Fruit fly (Drosophila melanogaster) whole organism, embryonic: Measurements from ENCODE around the gene CG34135.

Experiments used
- Bdp1 ChIP-seq: fragments of 200-800 bp; sonication (Bioruptor generic); optimal IDR thresholded peaks from 3 replicates; lab custom pipeline; 2016; ENCODE audit warnings: missing biosample characterization, missing genetic modification characterization
- CG10209 ChIP-seq: fragments of 200-800 bp; sonication (Bioruptor generic); optimal IDR thresholded peaks from 3 replicates; lab custom pipeline; 2017; ENCODE audit warnings: missing biosample characterization, mild to moderate bottlenecking, missing genetic modification characterization, missing genetic modification reagents
- CG10654 ChIP-seq: fragments of 200-800 bp; sonication (Bioruptor generic); optimal IDR thresholded peaks from 2 replicates; lab custom pipeline; 2016; ENCODE audit warnings: missing biosample characterization, missing genetic modification characterization
- CG13287 ChIP-seq: fragments of 200-800 bp; sonication (Bioruptor generic); IDR thresholded peaks from 2 replicates; pipeline ENCODE4 v1.3.6; 2022; ENCODE audit warnings: missing biosample characterization, missing genetic modification characterization; ENCODE audit not compliant: partially characterized antibody
- CG14667 ChIP-seq: fragments of 200-800 bp; sonication (Bioruptor generic); IDR thresholded peaks from 2 replicates; pipeline ENCODE4 v1.3.6; 2022; ENCODE audit warnings: missing biosample characterization, missing genetic modification characterization
- CG15514 ChIP-seq: fragments of 200-800 bp; sonication (Bioruptor generic); optimal IDR thresholded peaks from 3 replicates; lab custom pipeline; 2017; ENCODE audit warnings: missing biosample characterization, missing genetic modification characterization, mild to moderate bottlenecking, moderate library complexity, missing genetic modification reagents
- CG15601 ChIP-seq: fragments of 200-800 bp; sonication (Bioruptor generic); optimal IDR thresholded peaks from 3 replicates; lab custom pipeline; 2019; ENCODE audit warnings: missing biosample characterization, mild to moderate bottlenecking, missing genetic modification characterization, moderate library complexity
- CG17568 ChIP-seq: fragments of 200-800 bp; sonication (Bioruptor generic); optimal IDR thresholded peaks from 2 replicates; lab custom pipeline; 2018; ENCODE audit warnings: missing biosample characterization, mild to moderate bottlenecking, missing genetic modification characterization, moderate library complexity
- CG1792 ChIP-seq: fragments of 200-800 bp; sonication (Bioruptor generic); optimal IDR thresholded peaks from 2 replicates; lab custom pipeline; 2016; ENCODE audit warnings: missing biosample characterization, missing genetic modification characterization
- CG2129 ChIP-seq: fragments of 200-800 bp; sonication (Bioruptor generic); IDR thresholded peaks from 2 replicates; pipeline ENCODE4 v1.3.6; 2022; ENCODE audit warnings: missing biosample characterization, missing genetic modification characterization; ENCODE audit not compliant: partially characterized antibody
- CG2712 ChIP-seq: fragments of 200-800 bp; optimal IDR thresholded peaks from 3 replicates; lab custom pipeline; 2019; ENCODE audit warnings: missing biosample characterization, mild to moderate bottlenecking, missing genetic modification characterization, moderate library complexity
- CG2875 ChIP-seq: fragments of 200-800 bp; sonication (Bioruptor generic); optimal IDR thresholded peaks from 2 replicates; lab custom pipeline; 2017; ENCODE audit warnings: missing biosample characterization, mild to moderate bottlenecking, missing genetic modification characterization, missing genetic modification reagents
- CG31388 ChIP-seq: fragments of 200-800 bp; sonication (Bioruptor generic); optimal IDR thresholded peaks from 2 replicates; lab custom pipeline; 2016; ENCODE audit warnings: missing biosample characterization, missing genetic modification characterization
- CG4854 ChIP-seq: fragments of 200-800 bp; sonication (Bioruptor generic); optimal IDR thresholded peaks from 2 replicates; lab custom pipeline; 2016; ENCODE audit warnings: missing biosample characterization, missing genetic modification characterization, inconsistent platforms
- CG6272 ChIP-seq: fragments of 200-800 bp; sonication (Bioruptor generic); IDR thresholded peaks from 2 replicates; pipeline ENCODE4 v1.3.6; 2022; ENCODE audit warnings: missing biosample characterization, missing genetic modification characterization
- CG6654 ChIP-seq: fragments of 200-800 bp; sonication (Bioruptor generic); optimal IDR thresholded peaks from 2 replicates; lab custom pipeline; 2017; ENCODE audit warnings: missing biosample characterization, mild to moderate bottlenecking, missing genetic modification characterization
- CG6765 ChIP-seq: fragments of 200-800 bp; sonication (Bioruptor generic); optimal IDR thresholded peaks from 3 replicates; lab custom pipeline; 2017; ENCODE audit warnings: missing biosample characterization, mild to moderate bottlenecking, missing genetic modification characterization
- CG8765 ChIP-seq: fragments of 200-800 bp; sonication (Bioruptor generic); IDR thresholded peaks from 2 replicates; pipeline ENCODE4 v1.3.6; 2022; ENCODE audit warnings: missing biosample characterization, missing genetic modification characterization
- CG9609 ChIP-seq: fragments of 200-800 bp; sonication (Bioruptor generic); optimal IDR thresholded peaks from 3 replicates; lab custom pipeline; 2016; ENCODE audit warnings: missing biosample characterization, missing genetic modification characterization
- CG9876 ChIP-seq: fragments of 200-800 bp; sonication (Bioruptor generic); optimal IDR thresholded peaks from 2 replicates; lab custom pipeline; 2016; ENCODE audit warnings: missing biosample characterization, missing genetic modification characterization
- D19A ChIP-seq: fragments of 200-800 bp; optimal IDR thresholded peaks from 3 replicates; lab custom pipeline; 2019; ENCODE audit warnings: missing biosample characterization, mild to moderate bottlenecking, missing genetic modification characterization, moderate library complexity
- Dref ChIP-seq: fragments of 200-800 bp; sonication (Bioruptor generic); IDR thresholded peaks from 2 replicates; pipeline ENCODE4 v1.3.6; 2022; ENCODE audit warnings: missing biosample characterization, missing genetic modification characterization
- Elba2 ChIP-seq: fragments of 200-800 bp; sonication (Bioruptor generic); optimal IDR thresholded peaks from 3 replicates; lab custom pipeline; 2016; ENCODE audit warnings: missing biosample characterization, missing genetic modification characterization
- Fer2 ChIP-seq: fragments of 200-800 bp; sonication (Bioruptor generic); optimal IDR thresholded peaks from 2 replicates; lab custom pipeline; 2018; ENCODE audit warnings: missing biosample characterization, mild to moderate bottlenecking, missing genetic modification characterization, moderate library complexity
- H2.0 ChIP-seq: fragments of 200-800 bp; sonication (Bioruptor generic); IDR thresholded peaks from 2 replicates; pipeline ENCODE4 v1.3.6; 2022; ENCODE audit warnings: missing biosample characterization, missing genetic modification characterization
- Hand ChIP-seq: fragments of 200-800 bp; sonication (Bioruptor generic); optimal IDR thresholded peaks from 2 replicates; lab custom pipeline; 2017; ENCODE audit warnings: mild to moderate bottlenecking, missing biosample characterization, missing genetic modification reagents, missing genetic modification characterization
- Hr39 ChIP-seq: fragments of >200 bp; optimal IDR thresholded peaks from 2 replicates; lab custom pipeline; 2017
- Lim3 ChIP-seq: fragments of 200-800 bp; sonication (Bioruptor generic); IDR thresholded peaks from 2 replicates; pipeline ENCODE4 v1.3.6; 2022; ENCODE audit warnings: missing biosample characterization, missing genetic modification characterization
- Nf-YB ChIP-seq: fragments of 200-800 bp; sonication (Bioruptor generic); optimal IDR thresholded peaks from 3 replicates; lab custom pipeline; 2019; ENCODE audit warnings: missing biosample characterization, mild to moderate bottlenecking, missing genetic modification characterization, moderate library complexity
- Optix ChIP-seq: fragments of 200-800 bp; sonication (Bioruptor generic); IDR thresholded peaks from 3 replicates; pipeline ENCODE4 v1.3.6; 2022; ENCODE audit warnings: missing biosample characterization, missing genetic modification characterization
- Rx ChIP-seq: fragments of 200-800 bp; sonication (Bioruptor generic); IDR thresholded peaks from 2 replicates; pipeline ENCODE4 v1.3.6; 2022; ENCODE audit warnings: missing biosample characterization, missing genetic modification characterization
- Scr ChIP-seq: fragments of 200-800 bp; sonication (Bioruptor generic); IDR thresholded peaks from 2 replicates; pipeline ENCODE4 v1.3.6; 2022; ENCODE audit warnings: missing biosample characterization, missing genetic modification characterization; ENCODE audit not compliant: partially characterized antibody
- Tbp ChIP-seq: fragments of >200 bp; optimal IDR thresholded peaks from 2 replicates; lab custom pipeline; 2018; ENCODE audit warnings: missing biosample characterization, missing genetic modification characterization
- cas ChIP-seq: fragments of 200-800 bp; sonication (Bioruptor generic); IDR thresholded peaks from 2 replicates; pipeline ENCODE4 v1.3.6; 2022; ENCODE audit warnings: missing biosample characterization, missing genetic modification characterization
- danr ChIP-seq: fragments of 200-800 bp; sonication (Bioruptor generic); IDR thresholded peaks from 2 replicates; pipeline ENCODE4 v1.3.6; 2022; ENCODE audit warnings: missing biosample characterization, missing genetic modification characterization
- ewg ChIP-seq: fragments of 200-800 bp; sonication (Bioruptor generic); optimal IDR thresholded peaks from 3 replicates; lab custom pipeline; 2017; ENCODE audit warnings: mild to moderate bottlenecking, missing biosample characterization, missing genetic modification reagents, missing genetic modification characterization
- fd64A ChIP-seq: fragments of 200-800 bp; sonication (Bioruptor generic); optimal IDR thresholded peaks from 3 replicates; lab custom pipeline; 2018; ENCODE audit warnings: missing biosample characterization, mild to moderate bottlenecking, missing genetic modification characterization
- ftz-f1 ChIP-seq: fragments of 200-800 bp; sonication (Bioruptor generic); optimal IDR thresholded peaks from 2 replicates; lab custom pipeline; 2016; ENCODE audit warnings: missing biosample characterization, missing genetic modification characterization
- fu2 ChIP-seq: fragments of 200-800 bp; sonication (Bioruptor generic); optimal IDR thresholded peaks from 2 replicates; lab custom pipeline; 2016; ENCODE audit warnings: missing biosample characterization, missing genetic modification characterization
- grn ChIP-seq: fragments of 200-800 bp; sonication (Bioruptor generic); optimal IDR thresholded peaks from 3 replicates; lab custom pipeline; 2017; ENCODE audit warnings: missing biosample characterization, missing genetic modification characterization
- h ChIP-seq: fragments of >200 bp; optimal IDR thresholded peaks from 2 replicates; lab custom pipeline; 2017
- hbn ChIP-seq: fragments of 200-800 bp; sonication (Bioruptor generic); IDR thresholded peaks from 2 replicates; pipeline ENCODE4 v1.3.6; 2022; ENCODE audit warnings: missing biosample characterization, missing genetic modification characterization; ENCODE audit not compliant: partially characterized antibody
- klu ChIP-seq: fragments of 200-800 bp; sonication (Bioruptor generic); IDR thresholded peaks from 2 replicates; pipeline ENCODE4 v1.3.6; 2022; ENCODE audit warnings: missing biosample characterization, missing genetic modification characterization
- lab ChIP-seq: fragments of 200-800 bp; sonication (Bioruptor generic); optimal IDR thresholded peaks from 3 replicates; lab custom pipeline; 2017; ENCODE audit warnings: missing biosample characterization, missing genetic modification characterization, mild to moderate bottlenecking, moderate library complexity, missing genetic modification reagents
- mam ChIP-seq: fragments of 200-800 bp; sonication (Bioruptor generic); optimal IDR thresholded peaks from 3 replicates; lab custom pipeline; 2016; ENCODE audit warnings: missing biosample characterization, missing genetic modification characterization
- pb ChIP-seq: fragments of 200-800 bp; sonication (Bioruptor generic); optimal IDR thresholded peaks from 3 replicates; lab custom pipeline; 2016; ENCODE audit warnings: missing biosample characterization, missing genetic modification characterization
- sd ChIP-seq: fragments of 200-800 bp; sonication (Bioruptor generic); optimal IDR thresholded peaks from 3 replicates; lab custom pipeline; 2018; ENCODE audit warnings: missing biosample characterization, mild to moderate bottlenecking, missing genetic modification characterization, moderate library complexity
- slou ChIP-seq: fragments of 200-800 bp; sonication (Bioruptor generic); optimal IDR thresholded peaks from 3 replicates; lab custom pipeline; 2016; ENCODE audit warnings: missing biosample characterization, missing genetic modification characterization
- tll ChIP-seq, 2 experiments: fragments of 200-800 bp in 1 of 2; fragments of >200 bp in 1 of 2; sonication (Bioruptor generic) in 1 of 2; optimal IDR thresholded peaks; 2 replicates each; lab custom pipeline; 2017 to 2019; ENCODE audit warnings: missing biosample characterization in 2 of 2, missing genetic modification characterization in 2 of 2, mild to moderate bottlenecking in 1 of 2, moderate library complexity in 1 of 2
- yki ChIP-seq: fragments of >200 bp; optimal IDR thresholded peaks from 3 replicates; lab custom pipeline; 2018
- zen ChIP-seq: fragments of 200-800 bp; sonication (Bioruptor generic); optimal IDR thresholded peaks from 3 replicates; lab custom pipeline; 2018; ENCODE audit warnings: missing biosample characterization, mild to moderate bottlenecking, missing genetic modification characterization, moderate library complexity
- zf30C ChIP-seq: fragments of 200-800 bp; sonication (Bioruptor generic); optimal IDR thresholded peaks from 3 replicates; lab custom pipeline; 2018; ENCODE audit warnings: missing biosample characterization, mild to moderate bottlenecking, missing genetic modification characterization

The CG34135 gene

dm6 chr3R:8746354-8746753 lies 21.6 kb downstream of the CG34135 start (continued):
- TF ChIP-seq slou (GFP tag; lab: Kevin White, UChicago) (no peak), CG14667 (no peak), CG31388 (GFP tag; lab: Kevin White, UChicago) (no peak), CG2875 (no peak), Bdp1 (GFP tag; lab: Kevin White, UChicago) (no peak), D19A (tag; lab: Kevin White, UChicago) (peak; percentile 69), CG4854 (GFP tag; lab: Kevin White, UChicago) (no peak), zen (tag; lab: Kevin White, UChicago) (peak; percentile 91), CG10209 (peak; percentile 53), yki (lab: Kevin White, UChicago) (no peak), Hand (GFP tag; lab: Kevin White, UChicago) (no peak), Fer2 (no peak), mam (GFP tag; lab: Kevin White, UChicago) (no peak), Optix (GFP tag; lab: Robert Waterston, UW) (no peak), ewg (GFP tag; lab: Kevin White, UChicago) (peak; percentile 33), Rx (GFP tag; lab: Robert Waterston, UW) (no peak), CG8765 (GFP tag; lab: Robert Waterston, UW) (peak; percentile 63), CG15601 (tag; lab: Kevin White, UChicago) (peak; percentile 55), Lim3 (GFP tag; lab: Robert Waterston, UW) (no peak), zf30C (GFP tag; lab: Kevin White, UChicago) (peak; percentile 24), klu (GFP tag; lab: Robert Waterston, UW) (0 out of 2 replicates have a peak, but pooled peaks have one; percentile 33), ftz-f1 (GFP tag; lab: Kevin White, UChicago) (no peak), lab (GFP tag; lab: Kevin White, UChicago) (peak; percentile 59), CG6654 (GFP tag; lab: Kevin White, UChicago) (no peak), cas (GFP tag; lab: Robert Waterston, UW) (no peak), hbn (GFP tag; lab: Robert Waterston, UW) (no peak), Hr39 (lab: Kevin White, UChicago) (no peak), CG9609 (GFP tag; lab: Kevin White, UChicago) (no peak), sd (no peak), Nf-YB (GFP tag; lab: Kevin White, UChicago) (peak; percentile 40), Elba2 (GFP tag; lab: Kevin White, UChicago) (peak; percentile 78), Tbp (no peak), CG2712 (tag; lab: Kevin White, UChicago) (peak; percentile 76), CG6272 (GFP tag; lab: Robert Waterston, UW) (no peak), danr (GFP tag; lab: Robert Waterston, UW) (no peak), Dref (GFP tag; lab: Robert Waterston, UW) (no peak), Scr (GFP tag; lab: Robert Waterston, UW) (no peak), CG10654 (peak; percentile 11), CG2129 (GFP tag; lab: Robert Waterston, UW) (no peak), CG6765 (GFP tag; lab: Kevin White, UChicago) (no peak), fu2 (GFP tag; lab: Kevin White, UChicago) (no peak), pb (GFP tag; lab: Kevin White, UChicago) (no peak), CG13287 (GFP tag; lab: Robert Waterston, UW) (no peak), fd64A (GFP tag; lab: Kevin White, UChicago) (no peak), tll (GFP tag; optimal IDR thresholded peaks at IDR 0.05; lab: Kevin White, UChicago) (no peak), H2.0 (GFP tag; lab: Robert Waterston, UW) (0 out of 2 replicates have a peak, but pooled peaks have one; percentile 30), CG9876 (GFP tag; lab: Kevin White, UChicago) (no peak), grn (GFP tag; lab: Kevin White, UChicago) (no peak), h (lab: Kevin White, UChicago) (no peak), CG1792 (GFP tag; lab: Kevin White, UChicago) (no peak), CG15514 (peak; percentile 21), CG17568 (GFP tag; lab: Kevin White, UChicago) (peak; percentile 35)
